Worm (Caenorhabditis elegans) whole organism, L1 larva: ENCODE measurements around the gene dpy-10.

Source experiments
- efl-3 ChIP-seq: fragments of 200-800 bp; sonication (Bioruptor generic); optimal IDR thresholded peaks from 2 replicates; lab custom pipeline; 2018; ENCODE audit warnings: mild to moderate bottlenecking, missing genetic modification characterization, missing compliant biosample characterization
- elt-3 ChIP-seq, 6 experiments: fragments of 150-350 bp in 1 of 6; sonication (generic microtip); optimal IDR thresholded peaks; 2 replicates each; lab custom pipeline; 2017 to 2018; ENCODE audit warnings: missing biosample characterization in 6 of 6, missing genetic modification characterization in 6 of 6, inconsistent platforms in 1 of 6
- fos-1 ChIP-seq: fragments of 150-350 bp; optimal IDR thresholded peaks from 2 replicates; lab custom pipeline; 2014; ENCODE audit warnings: missing biosample characterization, missing genetic modification characterization
- grh-1 ChIP-seq: fragments of 200-800 bp; sonication (Bioruptor generic); IDR thresholded peaks from 2 replicates; pipeline ENCODE4 v1.3.6; 2022; ENCODE audit warnings: missing genetic modification reagents, missing genetic modification characterization, missing compliant biosample characterization
- hpl-2 ChIP-seq: fragments of 150-350 bp; optimal IDR thresholded peaks from 2 replicates; lab custom pipeline; 2014; ENCODE audit warnings: missing biosample characterization, missing genetic modification reagents, missing genetic modification characterization
- lin-15B ChIP-seq: fragments of 150-350 bp; sonication (generic microtip); optimal IDR thresholded peaks from 3 replicates; lab custom pipeline; 2014; ENCODE audit warnings: missing biosample characterization, missing genetic modification characterization
- lir-3 ChIP-seq: sonication (generic microtip); optimal IDR thresholded peaks from 2 replicates; lab custom pipeline; 2016; ENCODE audit warnings: mild to moderate bottlenecking, missing genetic modification characterization, moderate library complexity, missing compliant biosample characterization; ENCODE audit not compliant: poor library complexity
- mdl-1 ChIP-seq, 2 experiments: fragments of 150-350 bp; optimal IDR thresholded peaks; 2 replicates each; lab custom pipeline; 2014 to 2017; ENCODE audit warnings: missing biosample characterization in 2 of 2, missing genetic modification characterization in 2 of 2, inconsistent platforms in 1 of 2
- nhr-11 ChIP-seq: fragments of 150-350 bp; optimal IDR thresholded peaks from 2 replicates; lab custom pipeline; 2014; ENCODE audit warnings: missing biosample characterization, missing genetic modification characterization
- nhr-47 ChIP-seq: sonication (generic microtip); optimal IDR thresholded peaks from 2 replicates; lab custom pipeline; 2016; ENCODE audit warnings: mild to moderate bottlenecking, missing genetic modification characterization, moderate library complexity, missing compliant biosample characterization
- pax-3 ChIP-seq: fragments of 200-800 bp; sonication (Bioruptor generic); optimal IDR thresholded peaks from 2 replicates; lab custom pipeline; 2018; ENCODE audit warnings: mild to moderate bottlenecking, missing genetic modification characterization, moderate library complexity, missing compliant biosample characterization
- rnt-1 ChIP-seq: sonication (generic microtip); optimal IDR thresholded peaks from 2 replicates; lab custom pipeline; 2016; ENCODE audit warnings: mild to moderate bottlenecking, missing genetic modification characterization, moderate library complexity, missing compliant biosample characterization
- tlp-1 ChIP-seq: fragments of 150-350 bp; optimal IDR thresholded peaks from 2 replicates; lab custom pipeline; 2014; ENCODE audit warnings: missing biosample characterization, missing genetic modification characterization

ce11 chrII:6750929-6751328 lies 38.9 kb upstream of the dpy-10 start, which contains the start of gene F41G3.20:
- TF ChIP-seq mdl-1 (tag; optimal IDR thresholded peaks at IDR 0.05; lab: Kevin White, UChicago) (no peak), lin-15B (no peak), grh-1 (GFP tag; lab: Robert Waterston, UW) (no peak), efl-3 (GFP tag; lab: Kevin White, UChicago) (no peak), pax-3 (tag; lab: Kevin White, UChicago) (no peak), rnt-1 (no peak), hpl-2 (no peak), fos-1 (no peak), nhr-47 (no peak), tlp-1 (tag; lab: Kevin White, UChicago) (no peak), elt-3 (tag; optimal IDR thresholded peaks at IDR 0.05; lab: Kevin White, UChicago) (no peak), lir-3 (tag; lab: Kevin White, UChicago) (no peak), nhr-11 (no peak)
